Fruit fly (Drosophila melanogaster) whole organism, embryonic: ENCODE data around the gene CG6839.
A peak's percentile ranks its signal among the peaks of the same experiment; 100 is the strongest.

Experiments
- CG1024 ChIP-seq: fragments of 200-800 bp; sonication (Bioruptor generic); IDR thresholded peaks from 2 replicates; pipeline ENCODE4 v1.3.6; 2022; ENCODE audit warnings: missing biosample characterization, missing genetic modification characterization
- CG10462 ChIP-seq: fragments of 200-800 bp; sonication (Bioruptor generic); optimal IDR thresholded peaks from 2 replicates; lab custom pipeline; 2016; ENCODE audit warnings: missing biosample characterization, missing genetic modification characterization
- CG10543 ChIP-seq: fragments of 200-800 bp; sonication (Bioruptor generic); optimal IDR thresholded peaks from 3 replicates; lab custom pipeline; 2017; ENCODE audit warnings: missing biosample characterization, mild to moderate bottlenecking, missing genetic modification characterization, moderate library complexity
- CG12219 ChIP-seq: fragments of 200-800 bp; sonication (Bioruptor generic); optimal IDR thresholded peaks from 3 replicates; lab custom pipeline; 2018; ENCODE audit warnings: missing biosample characterization, mild to moderate bottlenecking, missing genetic modification characterization
- CG12659 ChIP-seq: fragments of 200-800 bp; sonication (Bioruptor generic); optimal IDR thresholded peaks from 3 replicates; lab custom pipeline; 2017; ENCODE audit warnings: mild to moderate bottlenecking, missing biosample characterization, missing genetic modification reagents, missing genetic modification characterization
- CG12942 ChIP-seq: fragments of 200-800 bp; sonication (Bioruptor generic); optimal IDR thresholded peaks from 3 replicates; lab custom pipeline; 2016; ENCODE audit warnings: missing biosample characterization, missing genetic modification characterization
- CG13287 ChIP-seq: fragments of 200-800 bp; sonication (Bioruptor generic); IDR thresholded peaks from 2 replicates; pipeline ENCODE4 v1.3.6; 2022; ENCODE audit warnings: missing biosample characterization, missing genetic modification characterization; ENCODE audit not compliant: partially characterized antibody
- CG1529 ChIP-seq: fragments of 200-800 bp; sonication (Bioruptor generic); optimal IDR thresholded peaks from 3 replicates; lab custom pipeline; 2018; ENCODE audit warnings: missing biosample characterization, missing genetic modification characterization
- CG17186 ChIP-seq: fragments of 200-800 bp; sonication (Bioruptor generic); optimal IDR thresholded peaks from 3 replicates; lab custom pipeline; 2017; ENCODE audit warnings: missing biosample characterization, missing genetic modification reagents, missing genetic modification characterization
- CG2116 ChIP-seq: fragments of 200-800 bp; sonication (Bioruptor generic); optimal IDR thresholded peaks from 3 replicates; lab custom pipeline; 2018; ENCODE audit warnings: missing biosample characterization, mild to moderate bottlenecking, missing genetic modification characterization
- CG2120 ChIP-seq: fragments of 200-800 bp; sonication (Bioruptor generic); optimal IDR thresholded peaks from 3 replicates; lab custom pipeline; 2016; ENCODE audit warnings: missing biosample characterization, missing genetic modification characterization
- CG6175 ChIP-seq: fragments of 200-800 bp; sonication (Bioruptor generic); IDR thresholded peaks from 3 replicates; pipeline ENCODE4 v1.3.6; 2022; ENCODE audit warnings: missing biosample characterization, missing genetic modification characterization
- CG6254 ChIP-seq: fragments of 200-800 bp; sonication (Bioruptor generic); optimal IDR thresholded peaks from 3 replicates; lab custom pipeline; 2017; ENCODE audit warnings: mild to moderate bottlenecking, missing biosample characterization, missing genetic modification reagents, missing genetic modification characterization
- CG6654 ChIP-seq: fragments of 200-800 bp; sonication (Bioruptor generic); optimal IDR thresholded peaks from 2 replicates; lab custom pipeline; 2017; ENCODE audit warnings: missing biosample characterization, mild to moderate bottlenecking, missing genetic modification characterization
- CG6689 ChIP-seq: fragments of 200-800 bp; sonication (Bioruptor generic); IDR thresholded peaks from 2 replicates; pipeline ENCODE4 v1.3.6; 2022; ENCODE audit warnings: missing biosample characterization, missing genetic modification characterization
- CG6765 ChIP-seq: fragments of 200-800 bp; sonication (Bioruptor generic); optimal IDR thresholded peaks from 3 replicates; lab custom pipeline; 2017; ENCODE audit warnings: missing biosample characterization, mild to moderate bottlenecking, missing genetic modification characterization
- CG9215 ChIP-seq: fragments of 200-800 bp; sonication (Bioruptor generic); IDR thresholded peaks from 2 replicates; pipeline ENCODE4 v1.3.6; 2022; ENCODE audit warnings: missing biosample characterization, missing genetic modification characterization
- CTCF ChIP-seq: fragments of 200-800 bp; sonication (Bioruptor generic); optimal IDR thresholded peaks from 2 replicates; lab custom pipeline; 2017; ENCODE audit warnings: missing biosample characterization, mild to moderate bottlenecking, missing genetic modification characterization, moderate library complexity
- Chrac-16 ChIP-seq: fragments of 200-800 bp; sonication (Bioruptor generic); optimal IDR thresholded peaks from 3 replicates; lab custom pipeline; 2016; ENCODE audit warnings: missing biosample characterization, missing genetic modification characterization
- CrebB ChIP-seq: fragments of 200-800 bp; sonication (Bioruptor generic); optimal IDR thresholded peaks from 3 replicates; lab custom pipeline; 2018; ENCODE audit warnings: missing biosample characterization, mild to moderate bottlenecking, missing genetic modification characterization
- Dfd ChIP-seq, 2 experiments: fragments of >200 bp; optimal IDR thresholded peaks; 2 replicates each; lab custom pipeline; 2017; ENCODE audit warnings: missing biosample characterization in 2 of 2, missing genetic modification characterization in 2 of 2
- Dref ChIP-seq: fragments of 200-800 bp; sonication (Bioruptor generic); IDR thresholded peaks from 2 replicates; pipeline ENCODE4 v1.3.6; 2022; ENCODE audit warnings: missing biosample characterization, missing genetic modification characterization
- Fer3 ChIP-seq: fragments of 200-800 bp; sonication (Bioruptor generic); optimal IDR thresholded peaks from 2 replicates; lab custom pipeline; 2018; ENCODE audit warnings: missing biosample characterization, mild to moderate bottlenecking, missing genetic modification characterization, moderate library complexity
- Jarid2 ChIP-seq: fragments of 200-800 bp; sonication (Bioruptor generic); optimal IDR thresholded peaks from 3 replicates; lab custom pipeline; 2017; ENCODE audit warnings: mild to moderate bottlenecking, missing biosample characterization, missing genetic modification reagents, missing genetic modification characterization
- Lhr ChIP-seq: fragments of 200-800 bp; sonication (Bioruptor generic); optimal IDR thresholded peaks from 3 replicates; lab custom pipeline; 2017; ENCODE audit warnings: mild to moderate bottlenecking, missing biosample characterization, missing genetic modification reagents, missing genetic modification characterization
- Med ChIP-seq: fragments of 200-800 bp; sonication (Bioruptor generic); peaks from one replicate; lab custom pipeline; 2016; ENCODE audit warnings: missing biosample characterization, missing genetic modification characterization, mild to moderate bottlenecking, inconsistent platforms, moderate library complexity
- Opbp ChIP-seq: fragments of 200-800 bp; sonication (Bioruptor generic); IDR thresholded peaks from 3 replicates; pipeline ENCODE4 v1.3.6; 2022; ENCODE audit warnings: missing biosample characterization, missing genetic modification characterization; ENCODE audit not compliant: partially characterized antibody
- Optix ChIP-seq: fragments of 200-800 bp; sonication (Bioruptor generic); IDR thresholded peaks from 3 replicates; pipeline ENCODE4 v1.3.6; 2022; ENCODE audit warnings: missing biosample characterization, missing genetic modification characterization
- PHDP ChIP-seq: fragments of 200-800 bp; sonication (Bioruptor generic); optimal IDR thresholded peaks from 3 replicates; lab custom pipeline; 2018; ENCODE audit warnings: missing biosample characterization, mild to moderate bottlenecking, missing genetic modification characterization, moderate library complexity
- Ptx1 ChIP-seq: fragments of 200-800 bp; sonication (Bioruptor generic); IDR thresholded peaks from 2 replicates; pipeline ENCODE4 v1.3.6; 2022; ENCODE audit warnings: missing biosample characterization, missing genetic modification characterization
- Rx ChIP-seq: fragments of 200-800 bp; sonication (Bioruptor generic); IDR thresholded peaks from 2 replicates; pipeline ENCODE4 v1.3.6; 2022; ENCODE audit warnings: missing biosample characterization, missing genetic modification characterization
- Vsx1 ChIP-seq: fragments of 200-800 bp; sonication (Bioruptor generic); optimal IDR thresholded peaks from 2 replicates; lab custom pipeline; 2017; ENCODE audit warnings: missing biosample characterization, mild to moderate bottlenecking, missing genetic modification characterization, missing genetic modification reagents
- amos ChIP-seq: fragments of 200-800 bp; sonication (Bioruptor generic); IDR thresholded peaks from 2 replicates; pipeline ENCODE4 v1.3.6; 2022; ENCODE audit warnings: missing biosample characterization, missing genetic modification characterization; ENCODE audit not compliant: partially characterized antibody
- az2 ChIP-seq: fragments of 200-800 bp; sonication (Bioruptor generic); optimal IDR thresholded peaks from 3 replicates; lab custom pipeline; 2016; ENCODE audit warnings: missing biosample characterization, missing genetic modification characterization
- bcd ChIP-seq: fragments of 200-800 bp; sonication (Bioruptor generic); optimal IDR thresholded peaks from 2 replicates; lab custom pipeline; 2017; ENCODE audit warnings: missing biosample characterization, mild to moderate bottlenecking, missing genetic modification characterization
- bowl ChIP-seq: fragments of 200-800 bp; sonication (Bioruptor generic); IDR thresholded peaks from 2 replicates; pipeline ENCODE4 v1.3.6; 2022; ENCODE audit warnings: missing biosample characterization, missing genetic modification characterization
- btn ChIP-seq: fragments of 200-800 bp; sonication (Bioruptor generic); optimal IDR thresholded peaks from 2 replicates; lab custom pipeline; 2016; ENCODE audit warnings: missing biosample characterization, missing genetic modification characterization
- ewg ChIP-seq: fragments of 200-800 bp; sonication (Bioruptor generic); optimal IDR thresholded peaks from 3 replicates; lab custom pipeline; 2017; ENCODE audit warnings: mild to moderate bottlenecking, missing biosample characterization, missing genetic modification reagents, missing genetic modification characterization
- fd102C ChIP-seq: fragments of 200-800 bp; sonication (Bioruptor generic); optimal IDR thresholded peaks from 2 replicates; lab custom pipeline; 2018; ENCODE audit warnings: missing biosample characterization, mild to moderate bottlenecking, missing genetic modification characterization, moderate library complexity
- nau ChIP-seq: fragments of 200-800 bp; sonication (Bioruptor generic); optimal IDR thresholded peaks from 3 replicates; lab custom pipeline; 2017; ENCODE audit warnings: missing biosample characterization, mild to moderate bottlenecking, missing genetic modification characterization, missing genetic modification reagents
- nerfin-2 ChIP-seq: fragments of 200-800 bp; sonication (Bioruptor generic); IDR thresholded peaks from 2 replicates; pipeline ENCODE4 v1.3.6; 2022; ENCODE audit warnings: missing biosample characterization, missing genetic modification characterization; ENCODE audit not compliant: partially characterized antibody
- nmo ChIP-seq: fragments of 200-800 bp; sonication (Bioruptor generic); optimal IDR thresholded peaks from 2 replicates; lab custom pipeline; 2018; ENCODE audit warnings: missing biosample characterization, mild to moderate bottlenecking, missing genetic modification characterization, moderate library complexity
- peb ChIP-seq: fragments of 200-800 bp; sonication (Bioruptor generic); IDR thresholded peaks from 2 replicates; pipeline ENCODE4 v1.3.6; 2022; ENCODE audit warnings: missing biosample characterization, missing genetic modification characterization
- ranshi ChIP-seq: fragments of 200-800 bp; sonication (Bioruptor generic); IDR thresholded peaks from 2 replicates; pipeline ENCODE4 v1.3.6; 2022; ENCODE audit warnings: missing biosample characterization, missing genetic modification characterization
- repo ChIP-seq: fragments of 200-800 bp; sonication (Bioruptor generic); optimal IDR thresholded peaks from 2 replicates; lab custom pipeline; 2016; ENCODE audit warnings: missing biosample characterization, missing genetic modification characterization
- scrt ChIP-seq: fragments of 200-800 bp; sonication (Bioruptor generic); optimal IDR thresholded peaks from 2 replicates; lab custom pipeline; 2018; ENCODE audit warnings: missing biosample characterization, mild to moderate bottlenecking, missing genetic modification characterization, moderate library complexity
- sim ChIP-seq: fragments of 200-800 bp; sonication (Bioruptor generic); IDR thresholded peaks from 2 replicates; pipeline ENCODE4 v1.3.6; 2022; ENCODE audit warnings: missing biosample characterization, missing genetic modification characterization
- sima ChIP-seq: fragments of 200-800 bp; sonication (Bioruptor generic); optimal IDR thresholded peaks from 2 replicates; lab custom pipeline; 2016; ENCODE audit warnings: missing biosample characterization, missing genetic modification characterization
- stc ChIP-seq: fragments of 200-800 bp; sonication (Bioruptor generic); IDR thresholded peaks from 2 replicates; pipeline ENCODE4 v1.3.6; 2022; ENCODE audit warnings: missing biosample characterization, missing genetic modification characterization
- tap ChIP-seq: fragments of 200-800 bp; optimal IDR thresholded peaks from 3 replicates; lab custom pipeline; 2019; ENCODE audit warnings: missing biosample characterization, mild to moderate bottlenecking, missing genetic modification characterization, moderate library complexity
- twi ChIP-seq: fragments of 200-800 bp; optimal IDR thresholded peaks from 2 replicates; lab custom pipeline; 2019; ENCODE audit warnings: missing biosample characterization, mild to moderate bottlenecking, missing genetic modification characterization, moderate library complexity

Gene CG6839

DNA sequence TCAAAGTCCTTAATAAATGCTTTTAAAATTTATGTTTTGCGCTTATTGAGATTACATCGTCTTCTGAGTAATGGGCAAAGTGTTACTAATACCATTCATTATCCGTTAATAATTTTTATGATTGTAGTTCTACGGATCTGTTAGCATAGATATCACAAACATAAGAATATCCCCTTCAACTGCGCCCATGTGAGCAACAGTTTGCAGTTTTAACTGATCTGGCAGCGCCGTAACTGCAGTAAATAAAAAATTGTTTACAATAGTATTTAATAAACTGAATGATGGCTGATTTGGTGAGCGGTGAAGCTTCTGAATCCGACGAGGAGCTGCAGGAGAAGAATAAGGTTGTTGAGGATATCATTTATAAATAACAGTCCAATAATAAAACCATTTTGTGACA is 47.4 kb upstream of the CG6839 start, which contains the start of gene Blos3 (continued):
- no peak for TF ChIP-seq amos
- no peak for TF ChIP-seq Fer3 (tag; lab: Kevin White, UChicago)
- TF ChIP-seq nau: no peak
- TF ChIP-seq CG1529 (GFP tag; lab: Kevin White, UChicago): peak; percentile 73
- peak; percentile 42; the same call in 1 of the 2 replicates for TF ChIP-seq CG6689 (GFP tag; lab: Robert Waterston, UW)
- peak; percentile 9 for TF ChIP-seq CG12219
- peak; percentile 62 for TF ChIP-seq az2 (GFP tag; lab: Kevin White, UChicago)
- TF ChIP-seq CG17186 (GFP tag; lab: Kevin White, UChicago): no peak
- TF ChIP-seq Rx: peak; percentile 16; the same call in 1 of the 2 replicates
- no peak for TF ChIP-seq CrebB (tag; lab: Kevin White, UChicago)
- TF ChIP-seq CG2116 (GFP tag; lab: Kevin White, UChicago): no peak
- TF ChIP-seq btn (GFP tag; lab: Kevin White, UChicago): no peak
- peak; percentile 32 for TF ChIP-seq repo (GFP tag; lab: Kevin White, UChicago)
- TF ChIP-seq Chrac-16 (GFP tag; lab: Kevin White, UChicago): peak; percentile 49
- no peak for TF ChIP-seq ewg
- no peak; the same call in 2 of the 3 replicates for TF ChIP-seq Optix (GFP tag; lab: Robert Waterston, UW)
- no peak for TF ChIP-seq Opbp (GFP tag; lab: Robert Waterston, UW)
- TF ChIP-seq Ptx1 (GFP tag; lab: Robert Waterston, UW): peak; percentile 18; the same call in 1 of the 2 replicates
- no peak for TF ChIP-seq CG6175
- no peak for TF ChIP-seq PHDP (tag; lab: Kevin White, UChicago)
- peak; percentile 11 for TF ChIP-seq sima (GFP tag; lab: Kevin White, UChicago)
- no peak for TF ChIP-seq CG1024 (GFP tag; lab: Robert Waterston, UW)
- no peak for TF ChIP-seq nerfin-2 (GFP tag; lab: Robert Waterston, UW)
- TF ChIP-seq peb (GFP tag; lab: Robert Waterston, UW): no peak
- peak; percentile 32 for TF ChIP-seq CG12659 (GFP tag; lab: Kevin White, UChicago)
- TF ChIP-seq Dfd (GFP tag; optimal IDR thresholded peaks at IDR 0.05; lab: Kevin White, UChicago): no peak
- no peak for TF ChIP-seq Jarid2 (GFP tag; lab: Kevin White, UChicago)
- peak; percentile 11 for TF ChIP-seq nmo (GFP tag; lab: Kevin White, UChicago)
- peak; percentile 93 for TF ChIP-seq Med (GFP tag; lab: Kevin White, UChicago)
- TF ChIP-seq CG10462 (GFP tag; lab: Kevin White, UChicago): no peak
- TF ChIP-seq CG9215 (GFP tag; lab: Robert Waterston, UW): no peak; the same call in 1 of the 2 replicates
- 0 out of 2 replicates have a peak, but pooled peaks have one; percentile 20 for TF ChIP-seq ranshi
- no peak for TF ChIP-seq CG10543 (GFP tag; lab: Kevin White, UChicago)
- no peak for TF ChIP-seq Vsx1 (GFP tag; lab: Kevin White, UChicago)
- TF ChIP-seq stc: no peak
- TF ChIP-seq Dref (GFP tag; lab: Robert Waterston, UW): no peak
- TF ChIP-seq CG6765 (GFP tag; lab: Kevin White, UChicago): no peak
- no peak for TF ChIP-seq Lhr
- peak; percentile 24 for TF ChIP-seq bcd (GFP tag; lab: Kevin White, UChicago)
- no peak for TF ChIP-seq tap
- TF ChIP-seq twi (tag; lab: Kevin White, UChicago): no peak
- no peak for TF ChIP-seq bowl (GFP tag; lab: Robert Waterston, UW)
- TF ChIP-seq CG6254 (GFP tag; lab: Kevin White, UChicago): no peak
- peak; percentile 22 for TF ChIP-seq CG12942
- TF ChIP-seq CTCF (GFP tag; lab: Kevin White, UChicago): peak; percentile 10
- no peak for TF ChIP-seq CG6654
- peak; percentile 71 for TF ChIP-seq CG2120 (GFP tag; lab: Kevin White, UChicago)
- TF ChIP-seq sim (GFP tag; lab: Robert Waterston, UW): no peak
- no peak for TF ChIP-seq fd102C (GFP tag; lab: Kevin White, UChicago)
- TF ChIP-seq scrt (GFP tag; lab: Kevin White, UChicago): peak; percentile 89
- TF ChIP-seq CG13287 (GFP tag; lab: Robert Waterston, UW): peak; percentile 33; the same call in 1 of the 2 replicates
